Worm (Caenorhabditis elegans) whole organism, L2 larva: Measurements from ENCODE around the gene xnd-1.

Experiments used
- C34F6.9 ChIP-seq: fragments of 150-350 bp; optimal IDR thresholded peaks from 2 replicates; lab custom pipeline; 2014; ENCODE audit warnings: missing biosample characterization, missing genetic modification characterization
- F13H6.1 ChIP-seq: sonication (generic microtip); optimal IDR thresholded peaks from 2 replicates; lab custom pipeline; 2016; ENCODE audit warnings: missing genetic modification characterization, missing compliant biosample characterization
- ZK546.5 ChIP-seq: sonication (generic microtip); optimal IDR thresholded peaks from 2 replicates; lab custom pipeline; 2017; ENCODE audit warnings: missing biosample characterization, missing genetic modification characterization
- aly-2 ChIP-seq: fragments of 150-350 bp; optimal IDR thresholded peaks from 2 replicates; lab custom pipeline; 2014; ENCODE audit warnings: missing biosample characterization, missing genetic modification characterization
- blmp-1 ChIP-seq: sonication (generic microtip); optimal IDR thresholded peaks from 2 replicates; lab custom pipeline; 2017; ENCODE audit warnings: missing genetic modification characterization, mild to moderate bottlenecking, missing compliant biosample characterization, antibody characterized with exemption, moderate library complexity; ENCODE audit not compliant: insufficient read depth
- crh-2 ChIP-seq: sonication (generic microtip); optimal IDR thresholded peaks from 2 replicates; lab custom pipeline; 2017; ENCODE audit warnings: missing biosample characterization, missing genetic modification characterization
- dmd-4 ChIP-seq: sonication (generic microtip); optimal IDR thresholded peaks from 2 replicates; lab custom pipeline; 2017; ENCODE audit warnings: missing biosample characterization, missing genetic modification characterization
- egl-27 ChIP-seq: sonication (generic microtip); optimal IDR thresholded peaks from 3 replicates; lab custom pipeline; 2017; ENCODE audit warnings: missing biosample characterization, missing genetic modification reagents, missing genetic modification characterization
- elt-1 ChIP-seq: fragments of 150-350 bp; optimal IDR thresholded peaks from 2 replicates; lab custom pipeline; 2014; ENCODE audit warnings: missing biosample characterization, missing genetic modification characterization
- elt-3 ChIP-seq: sonication (generic microtip); optimal IDR thresholded peaks from 2 replicates; lab custom pipeline; 2017; ENCODE audit warnings: missing biosample characterization, missing genetic modification characterization
- fos-1 ChIP-seq: fragments of 150-350 bp; optimal IDR thresholded peaks from 2 replicates; lab custom pipeline; 2014; ENCODE audit warnings: missing biosample characterization, missing genetic modification characterization
- gmeb-1 ChIP-seq: fragments of 150-350 bp; optimal IDR thresholded peaks from 2 replicates; lab custom pipeline; 2014; ENCODE audit warnings: missing biosample characterization, missing genetic modification characterization
- lin-11 ChIP-seq: fragments of 150-350 bp; sonication (generic microtip); optimal IDR thresholded peaks from 2 replicates; lab custom pipeline; 2014; ENCODE audit warnings: missing biosample characterization, missing genetic modification characterization, inconsistent platforms, mixed read lengths
- lin-13 ChIP-seq: fragments of 150-350 bp; optimal IDR thresholded peaks from 2 replicates; lab custom pipeline; 2014; ENCODE audit warnings: missing biosample characterization, missing genetic modification reagents, missing genetic modification characterization
- lin-39 ChIP-seq: fragments of 150-350 bp; optimal IDR thresholded peaks from 2 replicates; lab custom pipeline; 2014; ENCODE audit warnings: missing biosample characterization, missing genetic modification reagents, missing genetic modification characterization
- lsy-2 ChIP-seq, 2 experiments: fragments of 150-350 bp in 1 of 2; sonication (generic microtip) in 1 of 2; optimal IDR thresholded peaks; 2 replicates each; lab custom pipeline; 2014 to 2017; ENCODE audit warnings: missing biosample characterization in 2 of 2, missing genetic modification characterization in 2 of 2
- mab-5 ChIP-seq: fragments of 150-350 bp; optimal IDR thresholded peaks from 2 replicates; lab custom pipeline; 2014; ENCODE audit warnings: missing biosample characterization, missing genetic modification characterization
- mbf-1 ChIP-seq: sonication (generic microtip); optimal IDR thresholded peaks from 2 replicates; lab custom pipeline; 2017; ENCODE audit warnings: missing biosample characterization, missing genetic modification characterization
- nhr-10 ChIP-seq: sonication (generic microtip); optimal IDR thresholded peaks from 2 replicates; lab custom pipeline; 2017; ENCODE audit warnings: missing biosample characterization, missing genetic modification characterization
- nhr-11 ChIP-seq: fragments of 150-350 bp; optimal IDR thresholded peaks from 2 replicates; lab custom pipeline; 2014; ENCODE audit warnings: missing biosample characterization, missing genetic modification characterization
- nhr-12 ChIP-seq: fragments of 150-350 bp; optimal IDR thresholded peaks from 2 replicates; lab custom pipeline; 2014; ENCODE audit warnings: missing biosample characterization, missing genetic modification characterization
- nhr-129 ChIP-seq: fragments of 150-350 bp; optimal IDR thresholded peaks from 2 replicates; lab custom pipeline; 2014; ENCODE audit warnings: missing biosample characterization, missing genetic modification characterization
- nhr-21 ChIP-seq: fragments of 150-350 bp; optimal IDR thresholded peaks from 2 replicates; lab custom pipeline; 2014; ENCODE audit warnings: missing biosample characterization, missing genetic modification characterization
- nhr-23 ChIP-seq: fragments of 150-350 bp; optimal IDR thresholded peaks from 2 replicates; lab custom pipeline; 2014; ENCODE audit warnings: missing biosample characterization, missing genetic modification reagents, missing genetic modification characterization
- nhr-237 ChIP-seq: fragments of 150-350 bp; optimal IDR thresholded peaks from 2 replicates; lab custom pipeline; 2014; ENCODE audit warnings: missing biosample characterization, missing genetic modification characterization
- nhr-25 ChIP-seq: fragments of 150-350 bp; sonication (generic microtip); optimal IDR thresholded peaks from 3 replicates; lab custom pipeline; 2014; ENCODE audit warnings: missing biosample characterization, missing genetic modification characterization
- nhr-6 ChIP-seq: fragments of 150-350 bp; optimal IDR thresholded peaks from 2 replicates; lab custom pipeline; 2014; ENCODE audit warnings: missing biosample characterization, missing genetic modification characterization
- nhr-77 ChIP-seq: fragments of 150-350 bp; optimal IDR thresholded peaks from 2 replicates; lab custom pipeline; 2014; ENCODE audit warnings: missing biosample characterization, missing genetic modification characterization
- peb-1 ChIP-seq: fragments of 150-350 bp; optimal IDR thresholded peaks from 2 replicates; lab custom pipeline; 2014; ENCODE audit warnings: missing biosample characterization, missing genetic modification characterization
- sem-4 ChIP-seq: fragments of 150-350 bp; optimal IDR thresholded peaks from 2 replicates; lab custom pipeline; 2014; ENCODE audit warnings: missing biosample characterization, missing genetic modification reagents, missing genetic modification characterization
- skn-1 ChIP-seq: sonication (generic microtip); optimal IDR thresholded peaks from 2 replicates; lab custom pipeline; 2017; ENCODE audit warnings: missing biosample characterization, missing genetic modification characterization
- sma-3 ChIP-seq: sonication (generic microtip); optimal IDR thresholded peaks from 2 replicates; lab custom pipeline; 2016; ENCODE audit warnings: missing genetic modification reagents, missing genetic modification characterization, missing compliant biosample characterization
- sma-9 ChIP-seq, 2 experiments: fragments of 150-350 bp in 1 of 2; sonication (generic microtip) in 1 of 2; optimal IDR thresholded peaks; 2 replicates each; lab custom pipeline; 2014 to 2016; ENCODE audit warnings: missing genetic modification characterization in 2 of 2, mild to moderate bottlenecking in 1 of 2, missing biosample characterization in 1 of 2, missing compliant biosample characterization in 1 of 2, missing genetic modification reagents in 1 of 2, moderate library complexity in 1 of 2
- snpc-4 ChIP-seq: fragments of 150-350 bp; optimal IDR thresholded peaks from 2 replicates; lab custom pipeline; 2014; ENCODE audit warnings: missing biosample characterization, missing genetic modification characterization
- unc-39 ChIP-seq: fragments of 150-350 bp; optimal IDR thresholded peaks from 2 replicates; lab custom pipeline; 2014; ENCODE audit warnings: missing biosample characterization, missing genetic modification characterization
- unc-55 ChIP-seq: fragments of 150-350 bp; sonication (generic microtip); optimal IDR thresholded peaks from 3 replicates; lab custom pipeline; 2014; ENCODE audit warnings: missing biosample characterization, missing genetic modification reagents, missing genetic modification characterization
- unc-62 ChIP-seq: fragments of 150-350 bp; optimal IDR thresholded peaks from 2 replicates; lab custom pipeline; 2014; ENCODE audit warnings: missing biosample characterization, missing genetic modification reagents, missing genetic modification characterization
- ztf-1 ChIP-seq: fragments of 200-800 bp; sonication (Bioruptor generic); conservative IDR thresholded peaks from 2 replicates; pipeline ENCODE4 v1.3.6; 2022; ENCODE audit warnings: missing genetic modification characterization, missing compliant biosample characterization
- ztf-11 ChIP-seq: sonication (generic microtip); optimal IDR thresholded peaks from 2 replicates; lab custom pipeline; 2017; ENCODE audit warnings: missing biosample characterization, missing genetic modification characterization
- ztf-4 ChIP-seq: fragments of 150-350 bp; optimal IDR thresholded peaks from 2 replicates; lab custom pipeline; 2014; ENCODE audit warnings: missing biosample characterization, missing genetic modification characterization

The xnd-1 gene

ce11 chrIII:5604080-5604479, at the start of gene xnd-1:
xnd-1 (plus strand) TSS chrIII:5604460.
- TF ChIP-seq nhr-129 (tag; lab: Kevin White, UChicago), result no peak
- no peak for TF ChIP-seq lin-13
- TF ChIP-seq nhr-23 (tag; lab: Kevin White, UChicago), result no peak

- no peak for TF ChIP-seq elt-3
- TF ChIP-seq F13H6.1 (tag; lab: Kevin White, UChicago), result peak; percentile 85
- TF ChIP-seq nhr-25, result peak; percentile 70
- no peak for TF ChIP-seq ZK546.5 (tag; lab: Kevin White, UChicago)
- TF ChIP-seq aly-2 (tag; lab: Kevin White, UChicago), result no peak
- TF ChIP-seq snpc-4 (tag; lab: Kevin White, UChicago), result peak; percentile 47
- peak; percentile 85 for TF ChIP-seq sma-3 (GFP tag; lab: Kevin White, UChicago)
- peak; percentile 69 for TF ChIP-seq mab-5
- TF ChIP-seq elt-1 (tag; lab: Kevin White, UChicago), result no peak
- TF ChIP-seq dmd-4 (tag; lab: Kevin White, UChicago), result no peak
- peak; percentile 28 for TF ChIP-seq fos-1 (tag; lab: Kevin White, UChicago)
- TF ChIP-seq unc-39, result no peak
- TF ChIP-seq crh-2 (tag; lab: Kevin White, UChicago), result peak; percentile 40
- TF ChIP-seq nhr-12 (tag; lab: Kevin White, UChicago), result no peak
- peak; percentile 20 to 85 for TF ChIP-seq lsy-2 (tag; optimal IDR thresholded peaks at IDR 0.05; lab: Kevin White, UChicago)
- no peak for TF ChIP-seq nhr-23 (tag; lab: Kevin White, UChicago)
- TF ChIP-seq ztf-1 (GFP tag; lab: Robert Waterston, UW), result no peak
- TF ChIP-seq egl-27 (tag; lab: Kevin White, UChicago), result no peak
- peak; percentile 56 for TF ChIP-seq ztf-4 (tag; lab: Kevin White, UChicago)
- TF ChIP-seq nhr-129 (tag; lab: Kevin White, UChicago), result peak; percentile 27
- TF ChIP-seq nhr-6 (tag; lab: Kevin White, UChicago), result no peak
- TF ChIP-seq unc-62 (GFP tag; lab: Kevin White, UChicago), result no peak
- TF ChIP-seq sem-4, result peak; percentile 88
- peak; percentile 76 for TF ChIP-seq skn-1
- no peak for TF ChIP-seq nhr-77 (tag; lab: Kevin White, UChicago)
- TF ChIP-seq nhr-237 (tag; lab: Kevin White, UChicago), result no peak
- peak; percentile 10 for TF ChIP-seq nhr-11
- peak; percentile 79 for TF ChIP-seq gmeb-1 (tag; lab: Kevin White, UChicago)
- TF ChIP-seq peb-1 (tag; lab: Kevin White, UChicago), result no peak
- TF ChIP-seq ztf-11 (tag; lab: Kevin White, UChicago), result no peak
- TF ChIP-seq blmp-1 (tag; lab: Kevin White, UChicago), result peak; percentile 39
- no peak for TF ChIP-seq nhr-10 (tag; lab: Kevin White, UChicago)
- TF ChIP-seq unc-55 (GFP tag; lab: Kevin White, UChicago), result peak; percentile 77
- TF ChIP-seq C34F6.9 (tag; lab: Kevin White, UChicago), result peak; percentile 52
- TF ChIP-seq lin-39 (tag; lab: Kevin White, UChicago), result no peak
- peak; percentile 61 for TF ChIP-seq lin-13
- TF ChIP-seq lin-11 (tag; lab: Kevin White, UChicago), result peak; percentile 58
- TF ChIP-seq sma-9 (GFP tag; optimal IDR thresholded peaks at IDR 0.05; lab: Kevin White, UChicago), result peak; percentile 87
- TF ChIP-seq sma-9 (tag; optimal IDR thresholded peaks at IDR 0.05; lab: Kevin White, UChicago), result no peak
- TF ChIP-seq nhr-21 (tag; lab: Kevin White, UChicago), result peak; percentile 14
- TF ChIP-seq mbf-1 (tag; lab: Kevin White, UChicago), result no peak
Observed at ce11 chrIII:5554884-5555500, 49.3 kb upstream of the xnd-1 start, which contains the start of the genes nmad-1 and hach-1. nmad-1 (minus strand) TSS chrIII:5554934. hach-1 (plus strand) TSS chrIII:5555450.
